Worm (Caenorhabditis elegans) whole organism, young adult: Measurements from ENCODE around the gene M88.3.

Experiments used
- F39B2.1 ChIP-seq: fragments of 200-800 bp; sonication (Bioruptor generic); IDR thresholded peaks from 2 replicates; pipeline ENCODE4 v1.3.6; 2022; ENCODE audit warnings: missing genetic modification reagents, missing genetic modification characterization, missing compliant biosample characterization
- F49E8.2 ChIP-seq: sonication (generic microtip); optimal IDR thresholded peaks from 3 replicates; lab custom pipeline; 2017; ENCODE audit warnings: missing genetic modification characterization, mild to moderate bottlenecking, missing compliant biosample characterization, antibody characterized with exemption, moderate library complexity; ENCODE audit not compliant: insufficient read depth
- F52B5.7 ChIP-seq: sonication (generic microtip); optimal IDR thresholded peaks from 2 replicates; lab custom pipeline; 2016; ENCODE audit warnings: mild to moderate bottlenecking, missing genetic modification characterization, missing compliant biosample characterization
- F57A8.1 ChIP-seq: fragments of 200-800 bp; sonication (Bioruptor generic); optimal IDR thresholded peaks from 2 replicates; lab custom pipeline; 2018; ENCODE audit warnings: mild to moderate bottlenecking, missing genetic modification characterization, moderate library complexity, missing compliant biosample characterization
- F57C9.4 ChIP-seq: sonication (generic microtip); optimal IDR thresholded peaks from 2 replicates; lab custom pipeline; 2017; ENCODE audit warnings: mild to moderate bottlenecking, missing genetic modification characterization, missing compliant biosample characterization
- Y53F4B.3 ChIP-seq: fragments of 200-800 bp; sonication (Bioruptor generic); IDR thresholded peaks from 2 replicates; pipeline ENCODE4 v1.3.6; 2022; ENCODE audit warnings: missing genetic modification reagents, missing genetic modification characterization, missing compliant biosample characterization
- Y53G8AR.9 ChIP-seq: fragments of 200-800 bp; sonication (Bioruptor generic); conservative IDR thresholded peaks from 2 replicates; pipeline ENCODE4 v1.3.6; 2022; ENCODE audit warnings: missing genetic modification reagents, missing genetic modification characterization, missing compliant biosample characterization
- Y79H2A.3 ChIP-seq: fragments of 200-800 bp; sonication (Bioruptor generic); conservative IDR thresholded peaks from 2 replicates; pipeline ENCODE4 v1.3.6; 2022; ENCODE audit warnings: missing genetic modification reagents, missing genetic modification characterization, missing compliant biosample characterization
- Y95B8A.8 ChIP-seq: fragments of 200-800 bp; sonication (Bioruptor generic); IDR thresholded peaks from 2 replicates; pipeline ENCODE4 v1.3.6; 2022; ENCODE audit warnings: missing genetic modification reagents, missing genetic modification characterization, missing compliant biosample characterization
- ZK185.1 ChIP-seq: sonication (generic microtip); optimal IDR thresholded peaks from 2 replicates; lab custom pipeline; 2016; ENCODE audit warnings: mild to moderate bottlenecking, missing genetic modification characterization, missing compliant biosample characterization; ENCODE audit not compliant: poor library complexity, severe bottlenecking
- akir-1 ChIP-seq: fragments of 200-800 bp; sonication (Bioruptor generic); optimal IDR thresholded peaks from 2 replicates; lab custom pipeline; 2018; ENCODE audit warnings: mild to moderate bottlenecking, missing genetic modification characterization, moderate library complexity, missing compliant biosample characterization
- attf-5 ChIP-seq: fragments of 200-800 bp; sonication (Bioruptor generic); optimal IDR thresholded peaks from 2 replicates; lab custom pipeline; 2018; ENCODE audit warnings: mild to moderate bottlenecking, missing genetic modification characterization, missing compliant biosample characterization
- bed-1 ChIP-seq: fragments of 200-800 bp; sonication (Bioruptor generic); IDR thresholded peaks from 2 replicates; pipeline ENCODE4 v1.3.6; 2022; ENCODE audit warnings: missing genetic modification reagents, missing genetic modification characterization, missing compliant biosample characterization
- chd-7 ChIP-seq: sonication (generic microtip); optimal IDR thresholded peaks from 2 replicates; lab custom pipeline; 2016; ENCODE audit warnings: mild to moderate bottlenecking, missing genetic modification characterization, moderate library complexity, missing compliant biosample characterization
- die-1 ChIP-seq: sonication (generic microtip); optimal IDR thresholded peaks from 2 replicates; lab custom pipeline; 2016; ENCODE audit warnings: missing genotype, mild to moderate bottlenecking, missing genetic modification characterization, missing compliant biosample characterization
- dox-1 ChIP-seq: fragments of 200-800 bp; sonication (Bioruptor generic); IDR thresholded peaks from 2 replicates; pipeline ENCODE4 v1.3.6; 2022; ENCODE audit warnings: missing genetic modification reagents, missing genetic modification characterization, missing compliant biosample characterization
- dpff-1 ChIP-seq: sonication (generic microtip); optimal IDR thresholded peaks from 2 replicates; lab custom pipeline; 2017; ENCODE audit warnings: mild to moderate bottlenecking, missing genetic modification characterization, missing compliant biosample characterization
- efl-1 ChIP-seq: fragments of 150-350 bp; optimal IDR thresholded peaks from 2 replicates; lab custom pipeline; 2014; ENCODE audit warnings: missing biosample characterization, missing genetic modification reagents, missing genetic modification characterization
- ets-4 ChIP-seq: fragments of 200-800 bp; sonication (Bioruptor generic); optimal IDR thresholded peaks from 2 replicates; lab custom pipeline; 2018; ENCODE audit warnings: mild to moderate bottlenecking, missing genetic modification characterization, missing compliant biosample characterization
- fkh-3 ChIP-seq: sonication (generic microtip); optimal IDR thresholded peaks from 2 replicates; lab custom pipeline; 2016; ENCODE audit warnings: mild to moderate bottlenecking, missing genetic modification characterization, missing compliant biosample characterization
- hlh-26 ChIP-seq: fragments of 200-800 bp; sonication (Bioruptor generic); conservative IDR thresholded peaks from 2 replicates; pipeline ENCODE4 v1.3.6; 2022; ENCODE audit warnings: missing genetic modification reagents, missing genetic modification characterization, missing compliant biosample characterization
- hrde-1 ChIP-seq: sonication (generic microtip); optimal IDR thresholded peaks from 2 replicates; lab custom pipeline; 2016; ENCODE audit warnings: missing genetic modification characterization, mild to moderate bottlenecking, missing compliant biosample characterization, moderate library complexity, missing genotype, missing genetic modification reagents, borderline replicate concordance
- lin-26 ChIP-seq: fragments of 200-800 bp; sonication (Bioruptor generic); IDR thresholded peaks from 2 replicates; pipeline ENCODE4 v1.3.6; 2022; ENCODE audit warnings: missing genetic modification reagents, missing genetic modification characterization, missing compliant biosample characterization
- lin-40 ChIP-seq: sonication (generic microtip); optimal IDR thresholded peaks from 2 replicates; lab custom pipeline; 2016; ENCODE audit warnings: missing genetic modification characterization, mild to moderate bottlenecking, missing compliant biosample characterization, missing genotype, missing genetic modification reagents
- madf-3 ChIP-seq: fragments of 200-800 bp; sonication (Bioruptor generic); IDR thresholded peaks from 2 replicates; pipeline ENCODE4 v1.3.6; 2022; ENCODE audit warnings: missing genetic modification reagents, missing genetic modification characterization, missing compliant biosample characterization
- mes-4 ChIP-seq: sonication (generic microtip); optimal IDR thresholded peaks from 2 replicates; lab custom pipeline; 2016; ENCODE audit warnings: missing genotype, missing genetic modification characterization, missing compliant biosample characterization
- nfya-1 ChIP-seq: sonication (generic microtip); optimal IDR thresholded peaks from 2 replicates; lab custom pipeline; 2017; ENCODE audit warnings: antibody characterized with exemption, missing compliant biosample characterization, missing genetic modification characterization, borderline replicate concordance; ENCODE audit not compliant: insufficient read depth
- nhr-80 ChIP-seq: sonication (generic microtip); optimal IDR thresholded peaks from 2 replicates; lab custom pipeline; 2016; ENCODE audit warnings: missing genetic modification characterization, missing compliant biosample characterization
- rcor-1 ChIP-seq: fragments of 200-800 bp; sonication (Bioruptor generic); IDR thresholded peaks from 2 replicates; pipeline ENCODE4 v1.3.6; 2022; ENCODE audit warnings: missing genetic modification reagents, missing genetic modification characterization, missing compliant biosample characterization
- rpc-1 ChIP-seq, 2 experiments: fragments of 150-350 bp in 1 of 2; sonication (generic microtip) in 1 of 2; optimal IDR thresholded peaks; 2 replicates each; lab custom pipeline; 2014 to 2018; ENCODE audit warnings: missing biosample characterization in 1 of 2, missing genetic modification characterization in 1 of 2, missing genetic modification reagents in 1 of 2, missing genotype in 1 of 2
- sea-2 ChIP-seq: fragments of 200-800 bp; sonication (Bioruptor generic); IDR thresholded peaks from 2 replicates; pipeline ENCODE4 v1.3.6; 2022; ENCODE audit warnings: missing genetic modification characterization, missing compliant biosample characterization
- snpc-1.3 ChIP-seq: sonication (generic microtip); optimal IDR thresholded peaks from 2 replicates; lab custom pipeline; 2017; ENCODE audit warnings: missing genetic modification characterization, mild to moderate bottlenecking, missing compliant biosample characterization, antibody characterized with exemption, moderate library complexity, missing genotype, missing genetic modification reagents; ENCODE audit not compliant: insufficient read depth
- snpc-4 ChIP-seq, 5 experiments: fragments of 150-350 bp in 1 of 5; sonication (generic microtip) in 4 of 5; optimal IDR thresholded peaks; 2 replicates each; lab custom pipeline; 2014 to 2018; ENCODE audit warnings: missing genetic modification characterization in 5 of 5, missing biosample characterization in 3 of 5, antibody characterized with exemption in 2 of 5, mild to moderate bottlenecking in 2 of 5, missing compliant biosample characterization in 2 of 5, missing genotype in 2 of 5, moderate library complexity in 2 of 5, missing genetic modification reagents in 1 of 5
- somi-1 ChIP-seq: fragments of 200-800 bp; sonication (Bioruptor generic); optimal IDR thresholded peaks from 2 replicates; lab custom pipeline; 2018; ENCODE audit warnings: mild to moderate bottlenecking, missing genetic modification characterization, missing compliant biosample characterization
- unc-130 ChIP-seq: sonication (generic microtip); optimal IDR thresholded peaks from 2 replicates; lab custom pipeline; 2016; ENCODE audit warnings: missing genetic modification reagents, missing genetic modification characterization, missing compliant biosample characterization
- unc-62 ChIP-seq: fragments of 150-350 bp; optimal IDR thresholded peaks from 2 replicates; lab custom pipeline; 2014; ENCODE audit warnings: missing biosample characterization, missing genetic modification reagents, missing genetic modification characterization
- xnd-1 ChIP-seq: sonication (generic microtip); optimal IDR thresholded peaks from 2 replicates; lab custom pipeline; 2016; ENCODE audit warnings: missing genotype, missing genetic modification reagents, missing genetic modification characterization, missing compliant biosample characterization
- ztf-26 ChIP-seq: sonication (generic microtip); optimal IDR thresholded peaks from 2 replicates; lab custom pipeline; 2017; ENCODE audit warnings: missing genetic modification characterization, missing compliant biosample characterization

M88.3 gene

ce11 chrIII:4494541-4495010, 50.3 kb downstream of the M88.3 start (continued):
- TF ChIP-seq lin-26 (GFP tag; lab: Robert Waterston, UW), result peak; percentile 51; the same call in 1 of the 2 replicates
- TF ChIP-seq efl-1 (GFP tag; lab: Kevin White, UChicago), result no peak
- no peak for TF ChIP-seq Y95B8A.8 (GFP tag; lab: Robert Waterston, UW)
- TF ChIP-seq ztf-26 (tag; lab: Kevin White, UChicago), result peak; percentile 65
- TF ChIP-seq Y79H2A.3 (GFP tag; lab: Robert Waterston, UW), result no peak
- no peak for TF ChIP-seq F57C9.4 (tag; lab: Kevin White, UChicago)
- no peak for TF ChIP-seq fkh-3
- no peak for TF ChIP-seq snpc-1.3
- TF ChIP-seq hlh-26 (GFP tag; lab: Robert Waterston, UW), result no peak
- no peak for TF ChIP-seq F39B2.1 (GFP tag; lab: Robert Waterston, UW)
- TF ChIP-seq unc-130, result no peak
- no peak for TF ChIP-seq dpff-1
- TF ChIP-seq lin-40 (tag; lab: Kevin White, UChicago), result peak; percentile 60
- peak; percentile 55 for TF ChIP-seq die-1
- TF ChIP-seq Y53F4B.3, result no peak
- TF ChIP-seq akir-1 (GFP tag; lab: Kevin White, UChicago), result no peak
- TF ChIP-seq mes-4 (tag; lab: Kevin White, UChicago), result no peak
- peak; percentile 67 for TF ChIP-seq somi-1 (GFP tag; lab: Kevin White, UChicago)
- no peak for TF ChIP-seq nfya-1 (tag; lab: Kevin White, UChicago)
- TF ChIP-seq hrde-1 (tag; lab: Kevin White, UChicago), result no peak
- TF ChIP-seq attf-5, result peak; percentile 48
- no peak for TF ChIP-seq madf-3 (GFP tag; lab: Robert Waterston, UW)
- no peak for TF ChIP-seq F57A8.1 (GFP tag; lab: Kevin White, UChicago)
- TF ChIP-seq dox-1, result peak; percentile 27; the same call in 1 of the 2 replicates
- TF ChIP-seq rpc-1 (optimal IDR thresholded peaks at IDR 0.05; lab: Kevin White, UChicago), result no peak
- no peak for TF ChIP-seq rpc-1 (tag; optimal IDR thresholded peaks at IDR 0.05; lab: Kevin White, UChicago)
- TF ChIP-seq F49E8.2, result no peak
- no peak for TF ChIP-seq rcor-1
- no peak for TF ChIP-seq snpc-4 (GFP tag; optimal IDR thresholded peaks at IDR 0.05; lab: Kevin White, UChicago)
- TF ChIP-seq snpc-4 (tag; optimal IDR thresholded peaks at IDR 0.05; lab: Kevin White, UChicago), result peak in 1 of 4 experiments; percentile 20
- no peak for TF ChIP-seq F52B5.7 (tag; lab: Kevin White, UChicago)
- TF ChIP-seq ZK185.1 (tag; lab: Kevin White, UChicago), result peak; percentile 66
- TF ChIP-seq unc-62 (GFP tag; lab: Kevin White, UChicago), result peak; percentile 30
- TF ChIP-seq chd-7 (tag; lab: Kevin White, UChicago), result peak; percentile 13
- no peak for TF ChIP-seq Y53G8AR.9 (GFP tag; lab: Robert Waterston, UW)
- peak; percentile 10 for TF ChIP-seq ets-4 (GFP tag; lab: Kevin White, UChicago)
- TF ChIP-seq bed-1, result no peak
- peak; percentile 82 for TF ChIP-seq nhr-80 (tag; lab: Kevin White, UChicago)
- no peak for TF ChIP-seq sea-2 (GFP tag; lab: Robert Waterston, UW)
- TF ChIP-seq xnd-1 (tag; lab: Kevin White, UChicago), result no peak
